Worm (Caenorhabditis elegans): ENCODE data around the gene lido-15.

lido-15 gene

ce11 chrII:3785756-3786155, 26.3 kb upstream of the lido-15 start:
- TF ChIP-seq cog-1 (tag; optimal IDR thresholded peaks at IDR 0.05) = no peak
- TF ChIP-seq tab-1 (GFP tag; IDR thresholded peaks at IDR 0.05) = no peak
- no peak for TF ChIP-seq ref-1 (GFP tag; conservative IDR thresholded peaks at IDR 0.05)
- TF ChIP-seq med-1 (GFP tag; optimal IDR thresholded peaks at IDR 0.05; ENCODE audit: insufficient read depth) = no peak
- TF ChIP-seq T22C8.4 (GFP tag; IDR thresholded peaks at IDR 0.05) = no peak

DNA sequence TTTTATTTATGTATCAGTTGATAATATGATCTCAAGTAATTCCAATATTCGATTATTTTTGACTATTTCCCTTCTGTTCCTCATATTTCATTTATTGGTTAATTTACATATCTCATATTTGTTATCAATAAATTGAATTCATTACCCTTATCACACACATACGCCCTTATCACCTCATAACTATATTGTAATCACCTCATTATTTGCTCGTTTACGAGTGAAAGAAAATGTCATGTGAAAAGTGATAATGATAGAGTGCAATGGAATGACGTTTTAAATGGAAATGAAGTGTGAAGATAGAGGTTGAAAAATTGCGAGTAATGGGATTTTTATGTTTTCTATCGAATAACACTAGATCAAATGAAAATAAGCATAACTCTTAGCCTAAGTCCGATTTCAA, 25.5 kb upstream of the lido-15 start:
- no peak for TF ChIP-seq klf-2 (GFP tag; conservative IDR thresholded peaks at IDR 0.05)
- TF ChIP-seq tab-1 (GFP tag; IDR thresholded peaks at IDR 0.05) = no peak
- TF ChIP-seq ref-1 (GFP tag; conservative IDR thresholded peaks at IDR 0.05) = no peak
- no peak for TF ChIP-seq cog-1 (tag; optimal IDR thresholded peaks at IDR 0.05)
- no peak for TF ChIP-seq ztf-23 (GFP tag; IDR thresholded peaks at IDR 0.05)
- no peak for TF ChIP-seq med-1 (GFP tag; optimal IDR thresholded peaks at IDR 0.05; ENCODE audit: insufficient read depth)
- no peak for TF ChIP-seq T22C8.4 (GFP tag; IDR thresholded peaks at IDR 0.05)
- TF ChIP-seq ztf-29 (GFP tag; IDR thresholded peaks at IDR 0.05) = no peak
- TF ChIP-seq flt-1 (GFP tag; IDR thresholded peaks at IDR 0.05) = no peak

DNA sequence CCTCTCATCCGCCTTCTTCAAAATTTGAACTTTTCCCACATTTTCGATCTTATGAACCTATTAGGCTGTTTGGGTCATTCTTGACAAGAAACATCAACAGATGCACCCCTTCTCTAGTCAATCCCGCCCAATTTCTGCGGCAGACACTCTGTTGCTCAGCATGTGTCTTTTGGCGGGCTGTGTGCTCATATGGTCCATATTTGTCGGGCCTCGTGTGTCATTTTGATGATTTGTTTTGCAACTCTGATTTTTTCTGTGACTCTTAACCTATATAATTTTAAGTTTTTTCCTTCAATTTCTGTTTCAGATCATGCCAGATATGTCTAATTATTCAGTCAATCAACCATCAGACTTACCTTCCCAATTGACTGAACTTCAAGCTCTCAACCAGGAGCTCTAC, 24.9 kb upstream of the lido-15 start, which contains the start of gene T24E12.13:
T24E12.13 (plus strand) TSS at position 301 of the 400 bp plus-strand sequence.
- TF ChIP-seq T22C8.4 (GFP tag; IDR thresholded peaks at IDR 0.05) = no peak
- no peak for TF ChIP-seq ref-1 (GFP tag; conservative IDR thresholded peaks at IDR 0.05)
- no peak for TF ChIP-seq flt-1 (GFP tag; IDR thresholded peaks at IDR 0.05)
- no peak for TF ChIP-seq ztf-29 (GFP tag; IDR thresholded peaks at IDR 0.05)
- TF ChIP-seq tab-1 (GFP tag; IDR thresholded peaks at IDR 0.05) = no peak
- no peak for TF ChIP-seq klf-2 (GFP tag; conservative IDR thresholded peaks at IDR 0.05)
- no peak for TF ChIP-seq ztf-23 (GFP tag; IDR thresholded peaks at IDR 0.05)
- TF ChIP-seq med-1 (GFP tag; optimal IDR thresholded peaks at IDR 0.05; ENCODE audit: insufficient read depth) = no peak
- TF ChIP-seq cog-1 (tag; optimal IDR thresholded peaks at IDR 0.05) = no peak

DNA sequence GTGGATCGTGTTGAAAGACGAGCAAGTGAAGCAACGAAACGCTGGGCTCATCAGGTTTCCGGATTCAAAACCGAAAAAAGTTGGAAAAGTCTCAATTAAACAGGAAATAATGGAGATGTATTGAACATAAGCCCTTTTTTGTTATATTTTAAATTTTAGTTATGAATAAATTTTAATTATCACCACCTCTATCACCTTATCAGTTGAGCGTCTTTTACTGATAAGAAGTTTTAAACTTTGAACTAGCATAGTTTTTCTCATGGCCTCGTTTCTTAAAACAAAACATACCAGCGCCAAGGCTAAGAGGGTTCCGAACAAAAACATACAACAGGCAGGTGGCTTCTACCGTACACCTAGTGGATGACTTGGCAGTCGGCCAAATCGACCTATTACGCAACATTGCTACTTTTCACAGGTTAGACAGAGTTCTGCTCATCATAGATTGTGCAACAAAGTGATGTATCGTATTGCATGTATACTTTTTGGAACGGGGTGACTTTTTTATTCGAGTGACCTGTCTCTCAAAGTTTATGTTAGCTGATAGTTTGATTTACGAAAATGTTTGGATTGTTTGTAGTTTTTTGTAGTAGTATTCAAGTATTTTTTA, 23.6 kb upstream of the lido-15 start:
- TF ChIP-seq cog-1 (tag; optimal IDR thresholded peaks at IDR 0.05) (no peak), ref-1 (GFP tag; conservative IDR thresholded peaks at IDR 0.05) (no peak), ztf-23 (GFP tag; IDR thresholded peaks at IDR 0.05) (no peak), T22C8.4 (GFP tag; IDR thresholded peaks at IDR 0.05) (no peak), klf-2 (GFP tag; conservative IDR thresholded peaks at IDR 0.05) (no peak), ztf-29 (GFP tag; IDR thresholded peaks at IDR 0.05) (no peak), flt-1 (GFP tag; IDR thresholded peaks at IDR 0.05) (no peak), tab-1 (GFP tag; IDR thresholded peaks at IDR 0.05) (no peak), med-1 (GFP tag; optimal IDR thresholded peaks at IDR 0.05; ENCODE audit: insufficient read depth) (no peak)

DNA sequence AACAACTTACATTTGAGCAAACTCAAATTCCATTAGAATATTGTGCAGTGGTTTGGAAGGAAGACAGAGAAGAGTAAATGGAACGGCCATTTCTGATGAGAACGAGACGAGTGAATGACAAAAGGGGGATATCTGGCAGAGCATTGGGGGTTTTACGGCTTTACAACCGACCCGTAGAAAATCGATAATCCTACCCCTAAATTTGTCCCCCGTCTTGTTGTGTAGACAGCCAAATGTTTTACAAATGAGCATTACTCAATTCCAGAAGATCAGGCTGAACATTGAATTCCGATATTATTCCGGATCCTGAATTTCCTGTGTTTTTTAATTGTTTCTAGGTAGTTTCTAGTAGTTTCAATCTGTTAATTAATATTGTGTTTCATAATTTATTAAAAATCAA, 18.7 kb upstream of the lido-15 start, which contains the start of gene fbxb-99:
fbxb-99 (minus strand) TSS at position 101 of the 400 bp plus-strand sequence.
- TF ChIP-seq ref-1 (GFP tag; conservative IDR thresholded peaks at IDR 0.05) (no peak), ztf-29 (GFP tag; IDR thresholded peaks at IDR 0.05) (no peak), ztf-23 (GFP tag; IDR thresholded peaks at IDR 0.05) (no peak), T22C8.4 (GFP tag; IDR thresholded peaks at IDR 0.05) (no peak), med-1 (GFP tag; optimal IDR thresholded peaks at IDR 0.05; ENCODE audit: insufficient read depth) (no peak), flt-1 (GFP tag; IDR thresholded peaks at IDR 0.05) (no peak), tab-1 (GFP tag; IDR thresholded peaks at IDR 0.05) (no peak), cog-1 (tag; optimal IDR thresholded peaks at IDR 0.05) (no peak), klf-2 (GFP tag; conservative IDR thresholded peaks at IDR 0.05) (no peak)

DNA sequence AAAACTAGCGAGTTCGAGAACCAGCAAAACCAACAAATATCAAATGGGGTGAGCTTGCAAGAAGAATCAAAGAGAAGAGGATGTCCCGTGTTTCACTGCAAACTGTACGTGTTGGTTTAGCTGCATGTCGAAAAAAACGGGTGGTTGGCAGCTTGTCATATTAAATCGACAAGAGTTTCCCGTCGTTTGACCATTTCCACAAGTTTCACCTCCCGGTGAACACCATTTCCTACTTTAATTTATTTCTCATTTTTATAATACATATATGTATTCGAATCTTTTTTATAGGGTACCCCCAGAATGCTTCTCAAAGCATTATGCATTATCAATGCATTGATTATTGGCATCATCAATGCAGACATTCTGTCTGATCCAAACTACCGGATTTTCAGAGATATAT, 16.8 kb upstream of the lido-15 start, which contains the start of gene Y8A9A.2:
Y8A9A.2 (plus strand) TSS at position 301 of the 400 bp plus-strand sequence.
- TF ChIP-seq ztf-29 (GFP tag; IDR thresholded peaks at IDR 0.05) = no peak

DNA sequence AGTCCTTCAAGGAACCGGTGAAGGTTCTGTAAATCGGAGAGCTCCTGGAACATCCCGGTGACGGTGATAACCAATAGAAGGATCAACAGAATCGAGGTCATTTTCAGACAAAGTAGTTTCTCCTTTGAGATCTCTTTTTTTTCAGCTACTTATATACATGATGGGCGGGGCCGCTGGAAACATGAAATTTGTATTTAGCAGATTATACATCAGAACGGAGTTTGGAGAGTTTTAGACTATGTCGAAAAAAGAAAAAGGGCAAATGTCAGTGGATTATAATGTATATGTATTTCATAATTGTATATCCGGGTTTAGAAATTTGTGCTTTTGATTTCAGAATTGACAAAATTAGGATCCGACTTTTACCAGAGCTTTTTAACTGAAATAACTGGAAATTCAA, 8.9 kb upstream of the lido-15 start, which contains the start of gene ins-32:
ins-32 (minus strand) TSS at position 101 of the 400 bp plus-strand sequence.
- TF ChIP-seq ztf-23 (GFP tag; IDR thresholded peaks at IDR 0.05) (no peak), cog-1 (tag; optimal IDR thresholded peaks at IDR 0.05) (no peak), flt-1 (GFP tag; IDR thresholded peaks at IDR 0.05) (no peak), tab-1 (GFP tag; IDR thresholded peaks at IDR 0.05) (no peak), ref-1 (GFP tag; conservative IDR thresholded peaks at IDR 0.05) (no peak), ztf-29 (GFP tag; IDR thresholded peaks at IDR 0.05) (no peak), T22C8.4 (GFP tag; IDR thresholded peaks at IDR 0.05) (no peak), med-1 (GFP tag; optimal IDR thresholded peaks at IDR 0.05; ENCODE audit: insufficient read depth) (no peak), klf-2 (GFP tag; conservative IDR thresholded peaks at IDR 0.05) (no peak)

ce11 chrII:3805518-3805917, 6.6 kb upstream of the lido-15 start:
- TF ChIP-seq tab-1 (GFP tag; IDR thresholded peaks at IDR 0.05) (no peak), klf-2 (GFP tag; conservative IDR thresholded peaks at IDR 0.05) (no peak), cog-1 (tag; optimal IDR thresholded peaks at IDR 0.05) (no peak), ztf-29 (GFP tag; IDR thresholded peaks at IDR 0.05) (no peak), flt-1 (GFP tag; IDR thresholded peaks at IDR 0.05) (no peak), T22C8.4 (GFP tag; IDR thresholded peaks at IDR 0.05) (no peak), med-1 (GFP tag; optimal IDR thresholded peaks at IDR 0.05; ENCODE audit: insufficient read depth) (no peak), ztf-23 (GFP tag; IDR thresholded peaks at IDR 0.05) (no peak)

- TF ChIP-seq T22C8.4 (GFP tag; IDR thresholded peaks at IDR 0.05) (no peak), klf-2 (GFP tag; conservative IDR thresholded peaks at IDR 0.05) (no peak), cog-1 (tag; optimal IDR thresholded peaks at IDR 0.05) (no peak), flt-1 (GFP tag; IDR thresholded peaks at IDR 0.05) (no peak), tab-1 (GFP tag; IDR thresholded peaks at IDR 0.05) (no peak), med-1 (GFP tag; optimal IDR thresholded peaks at IDR 0.05; ENCODE audit: insufficient read depth) (no peak), ztf-23 (GFP tag; IDR thresholded peaks at IDR 0.05) (no peak), ref-1 (GFP tag; conservative IDR thresholded peaks at IDR 0.05) (no peak), ztf-29 (GFP tag; IDR thresholded peaks at IDR 0.05) (no peak)
Measured at ce11 chrII:3806964-3807363, 5.1 kb upstream of the lido-15 start, which contains the start of gene F54D10.4. F54D10.4 (minus strand) TSS chrII:3807064.

DNA sequence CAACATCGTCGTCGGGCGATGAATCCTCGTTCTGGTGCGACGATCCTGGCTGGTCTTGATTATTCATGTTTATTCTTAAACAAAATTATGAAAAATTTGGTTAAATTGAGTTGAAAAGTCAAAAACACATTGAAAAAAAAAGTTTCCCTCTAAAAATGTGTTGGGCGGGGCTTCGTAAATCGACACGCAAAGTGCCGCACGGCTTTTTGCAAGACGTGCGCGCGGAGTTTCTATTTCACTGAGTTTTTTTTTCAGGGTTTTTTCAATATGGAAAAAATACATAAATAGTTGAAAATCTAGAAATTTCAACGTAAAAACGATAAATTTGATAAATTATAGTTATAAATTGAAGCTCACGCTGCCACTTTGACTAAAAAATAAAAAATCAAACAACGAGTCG, 4.0 kb upstream of the lido-15 start, which contains the start of gene F54D10.5:
F54D10.5 (minus strand) TSS at position 74 of the 400 bp plus-strand sequence.
- TF ChIP-seq med-1 (GFP tag; optimal IDR thresholded peaks at IDR 0.05; ENCODE audit: insufficient read depth) = peak; percentile 65
- no peak for TF ChIP-seq ztf-29 (GFP tag; IDR thresholded peaks at IDR 0.05)
- TF ChIP-seq ref-1 (GFP tag; conservative IDR thresholded peaks at IDR 0.05) = no peak
- no peak for TF ChIP-seq tab-1 (GFP tag; IDR thresholded peaks at IDR 0.05)
- 0 out of 2 replicates have a peak, but pooled peaks have one; percentile 18 for TF ChIP-seq flt-1 (GFP tag; IDR thresholded peaks at IDR 0.05)
- TF ChIP-seq ztf-23 (GFP tag; IDR thresholded peaks at IDR 0.05) = peak; percentile 50; the same call in 1 of the 2 replicates
